Worm (Caenorhabditis elegans): ENCODE data around the gene glt-3.

glt-3 gene

ce11 chrIV:10129957-10130356, at the start of gene glt-3:
glt-3 (plus strand) TSS chrIV:10130257.
- TF ChIP-seq ztf-23 (GFP tag; IDR thresholded peaks at IDR 0.05), result no peak
- no peak for TF ChIP-seq med-1 (GFP tag; optimal IDR thresholded peaks at IDR 0.05; ENCODE audit: insufficient read depth)
- TF ChIP-seq tab-1 (GFP tag; IDR thresholded peaks at IDR 0.05), result no peak
- no peak for TF ChIP-seq T22C8.4 (GFP tag; IDR thresholded peaks at IDR 0.05)
- TF ChIP-seq ztf-29 (GFP tag; IDR thresholded peaks at IDR 0.05), result no peak
- TF ChIP-seq cog-1 (tag; optimal IDR thresholded peaks at IDR 0.05), result no peak
- TF ChIP-seq klf-2 (GFP tag; conservative IDR thresholded peaks at IDR 0.05), result no peak
- no peak for TF ChIP-seq flt-1 (GFP tag; IDR thresholded peaks at IDR 0.05)

- no peak for TF ChIP-seq ztf-23 (GFP tag; IDR thresholded peaks at IDR 0.05)
- no peak for TF ChIP-seq T22C8.4 (GFP tag; IDR thresholded peaks at IDR 0.05)
- no peak for TF ChIP-seq flt-1 (GFP tag; IDR thresholded peaks at IDR 0.05)
- no peak for TF ChIP-seq klf-2 (GFP tag; conservative IDR thresholded peaks at IDR 0.05)
- no peak for TF ChIP-seq cog-1 (tag; optimal IDR thresholded peaks at IDR 0.05)
- no peak for TF ChIP-seq ztf-29 (GFP tag; IDR thresholded peaks at IDR 0.05)
- no peak for TF ChIP-seq tab-1 (GFP tag; IDR thresholded peaks at IDR 0.05)
- no peak for TF ChIP-seq ref-1 (GFP tag; conservative IDR thresholded peaks at IDR 0.05)
- TF ChIP-seq med-1 (GFP tag; optimal IDR thresholded peaks at IDR 0.05; ENCODE audit: insufficient read depth), result no peak
These were observed 49.2 kb upstream of the glt-3 start, which contains the start of gene W01B6.6 for ce11 chrIV:10080816-10081215. W01B6.6 (plus strand) TSS chrIV:10081116.

ce11 chrIV:10084323-10084959, 45.6 kb upstream of the glt-3 start, which contains the start of gene W01B6.8:
W01B6.8 (minus strand) TSS chrIV:10084373.
- no peak for TF ChIP-seq med-1 (GFP tag; optimal IDR thresholded peaks at IDR 0.05; ENCODE audit: insufficient read depth)
- TF ChIP-seq ztf-29 (GFP tag; IDR thresholded peaks at IDR 0.05), result no peak
- TF ChIP-seq tab-1 (GFP tag; IDR thresholded peaks at IDR 0.05), result no peak
- no peak for TF ChIP-seq T22C8.4 (GFP tag; IDR thresholded peaks at IDR 0.05)
- TF ChIP-seq cog-1 (tag; optimal IDR thresholded peaks at IDR 0.05), result no peak
- no peak for TF ChIP-seq klf-2 (GFP tag; conservative IDR thresholded peaks at IDR 0.05)
- no peak for TF ChIP-seq flt-1 (GFP tag; IDR thresholded peaks at IDR 0.05)
- TF ChIP-seq ref-1 (GFP tag; conservative IDR thresholded peaks at IDR 0.05), result no peak
- TF ChIP-seq ztf-23 (GFP tag; IDR thresholded peaks at IDR 0.05), result no peak

ce11 chrIV:10085401-10086187, 44.5 kb upstream of the glt-3 start, which contains the start of the genes col-2 and ndc-80:
col-2 (minus strand) TSS chrIV:10085451.
ndc-80 (plus strand) TSS chrIV:10086137.
- no peak for TF ChIP-seq klf-2 (GFP tag; conservative IDR thresholded peaks at IDR 0.05)
- no peak for TF ChIP-seq ztf-29 (GFP tag; IDR thresholded peaks at IDR 0.05)
- peak; percentile 61; the same call in 1 of the 2 replicates for TF ChIP-seq flt-1 (GFP tag; IDR thresholded peaks at IDR 0.05)
- no peak for TF ChIP-seq med-1 (GFP tag; optimal IDR thresholded peaks at IDR 0.05; ENCODE audit: insufficient read depth)
- TF ChIP-seq tab-1 (GFP tag; IDR thresholded peaks at IDR 0.05), result no peak

- TF ChIP-seq med-1 (GFP tag; optimal IDR thresholded peaks at IDR 0.05; ENCODE audit: insufficient read depth) (no peak), flt-1 (GFP tag; IDR thresholded peaks at IDR 0.05) (no peak), klf-2 (GFP tag; conservative IDR thresholded peaks at IDR 0.05) (no peak), ztf-29 (GFP tag; IDR thresholded peaks at IDR 0.05) (no peak)
These were observed 40.3 kb upstream of the glt-3 start, which contains the start of gene ttr-39 for ce11 chrIV:10089777-10090176. ttr-39 (minus strand) TSS chrIV:10089877.

ce11 chrIV:10090358-10090757, 39.7 kb upstream of the glt-3 start, which contains the start of gene ttbk-5:
ttbk-5 (plus strand) TSS chrIV:10090658.
- no peak for TF ChIP-seq klf-2 (GFP tag; conservative IDR thresholded peaks at IDR 0.05)
- TF ChIP-seq ref-1 (GFP tag; conservative IDR thresholded peaks at IDR 0.05), result no peak
- no peak for TF ChIP-seq ztf-29 (GFP tag; IDR thresholded peaks at IDR 0.05)
- no peak for TF ChIP-seq tab-1 (GFP tag; IDR thresholded peaks at IDR 0.05)
- no peak for TF ChIP-seq T22C8.4 (GFP tag; IDR thresholded peaks at IDR 0.05)
- TF ChIP-seq med-1 (GFP tag; optimal IDR thresholded peaks at IDR 0.05; ENCODE audit: insufficient read depth), result no peak
- TF ChIP-seq cog-1 (tag; optimal IDR thresholded peaks at IDR 0.05), result no peak
- TF ChIP-seq ztf-23 (GFP tag; IDR thresholded peaks at IDR 0.05), result no peak
- TF ChIP-seq flt-1 (GFP tag; IDR thresholded peaks at IDR 0.05), result no peak

- TF ChIP-seq flt-1 (GFP tag; IDR thresholded peaks at IDR 0.05) (no peak), T22C8.4 (GFP tag; IDR thresholded peaks at IDR 0.05) (no peak), ref-1 (GFP tag; conservative IDR thresholded peaks at IDR 0.05) (no peak), tab-1 (GFP tag; IDR thresholded peaks at IDR 0.05) (no peak), med-1 (GFP tag; optimal IDR thresholded peaks at IDR 0.05; ENCODE audit: insufficient read depth) (no peak), cog-1 (tag; optimal IDR thresholded peaks at IDR 0.05) (no peak), ztf-23 (GFP tag; IDR thresholded peaks at IDR 0.05) (no peak)
These were observed 34.9 kb upstream of the glt-3 start, which contains the start of the genes C04G2.5 and msp-36 for ce11 chrIV:10095171-10095570. C04G2.5 (minus strand) TSS chrIV:10095271. msp-36 (plus strand) TSS chrIV:10095433.

- TF ChIP-seq med-1 (GFP tag; optimal IDR thresholded peaks at IDR 0.05; ENCODE audit: insufficient read depth), result no peak
These were observed 33.2 kb upstream of the glt-3 start, which contains the start of gene dis-3 for ce11 chrIV:10096881-10097280. dis-3 (plus strand) TSS chrIV:10097202.

- no peak for TF ChIP-seq ztf-29 (GFP tag; IDR thresholded peaks at IDR 0.05)
- no peak for TF ChIP-seq T22C8.4 (GFP tag; IDR thresholded peaks at IDR 0.05)
- no peak for TF ChIP-seq klf-2 (GFP tag; conservative IDR thresholded peaks at IDR 0.05)
- TF ChIP-seq ztf-23 (GFP tag; IDR thresholded peaks at IDR 0.05), result no peak
- TF ChIP-seq cog-1 (tag; optimal IDR thresholded peaks at IDR 0.05), result no peak
- no peak for TF ChIP-seq med-1 (GFP tag; optimal IDR thresholded peaks at IDR 0.05; ENCODE audit: insufficient read depth)
- no peak for TF ChIP-seq ref-1 (GFP tag; conservative IDR thresholded peaks at IDR 0.05)
- TF ChIP-seq flt-1 (GFP tag; IDR thresholded peaks at IDR 0.05), result no peak
- TF ChIP-seq tab-1 (GFP tag; IDR thresholded peaks at IDR 0.05), result no peak
These were observed 19.6 kb upstream of the glt-3 start, which contains the start of gene egl-38 for ce11 chrIV:10110417-10110816. egl-38 (minus strand) TSS chrIV:10110517.

Measured in whole organism, midembryonic.